Worm (Caenorhabditis elegans) whole organism, L1 larva: ENCODE measurements around the gene gpa-10.

Source experiments
- blmp-1 ChIP-seq: fragments of 150-350 bp; optimal IDR thresholded peaks from 2 replicates; lab custom pipeline; 2014; ENCODE audit warnings: missing biosample characterization, missing genetic modification characterization
- ces-1 ChIP-seq: fragments of 150-350 bp; optimal IDR thresholded peaks from 2 replicates; lab custom pipeline; 2014; ENCODE audit warnings: missing biosample characterization, missing genetic modification reagents, missing genetic modification characterization
- egl-13 ChIP-seq: sonication (generic microtip); optimal IDR thresholded peaks from 2 replicates; lab custom pipeline; 2016; ENCODE audit warnings: missing genotype, missing genetic modification reagents, missing genetic modification characterization, missing compliant biosample characterization
- elt-3 ChIP-seq, 6 experiments: fragments of 150-350 bp in 1 of 6; sonication (generic microtip); optimal IDR thresholded peaks; 2 replicates each; lab custom pipeline; 2017 to 2018; ENCODE audit warnings: missing biosample characterization in 6 of 6, missing genetic modification characterization in 6 of 6, inconsistent platforms in 1 of 6
- fos-1 ChIP-seq: fragments of 150-350 bp; optimal IDR thresholded peaks from 2 replicates; lab custom pipeline; 2014; ENCODE audit warnings: missing biosample characterization, missing genetic modification characterization
- jun-1 ChIP-seq: fragments of 150-350 bp; optimal IDR thresholded peaks from 2 replicates; lab custom pipeline; 2014; ENCODE audit warnings: missing biosample characterization, missing genetic modification reagents, missing genetic modification characterization
- lin-13 ChIP-seq: fragments of 150-350 bp; optimal IDR thresholded peaks from 2 replicates; lab custom pipeline; 2014; ENCODE audit warnings: missing biosample characterization, missing genetic modification reagents, missing genetic modification characterization
- lir-3 ChIP-seq: sonication (generic microtip); optimal IDR thresholded peaks from 2 replicates; lab custom pipeline; 2016; ENCODE audit warnings: mild to moderate bottlenecking, missing genetic modification characterization, moderate library complexity, missing compliant biosample characterization; ENCODE audit not compliant: poor library complexity
- nhr-28 ChIP-seq: fragments of 150-350 bp; optimal IDR thresholded peaks from 2 replicates; lab custom pipeline; 2014; ENCODE audit warnings: missing biosample characterization, missing genetic modification characterization
- unc-86 ChIP-seq: sonication (generic microtip); optimal IDR thresholded peaks from 2 replicates; lab custom pipeline; 2016; ENCODE audit warnings: missing genetic modification characterization, missing compliant biosample characterization

DNA sequence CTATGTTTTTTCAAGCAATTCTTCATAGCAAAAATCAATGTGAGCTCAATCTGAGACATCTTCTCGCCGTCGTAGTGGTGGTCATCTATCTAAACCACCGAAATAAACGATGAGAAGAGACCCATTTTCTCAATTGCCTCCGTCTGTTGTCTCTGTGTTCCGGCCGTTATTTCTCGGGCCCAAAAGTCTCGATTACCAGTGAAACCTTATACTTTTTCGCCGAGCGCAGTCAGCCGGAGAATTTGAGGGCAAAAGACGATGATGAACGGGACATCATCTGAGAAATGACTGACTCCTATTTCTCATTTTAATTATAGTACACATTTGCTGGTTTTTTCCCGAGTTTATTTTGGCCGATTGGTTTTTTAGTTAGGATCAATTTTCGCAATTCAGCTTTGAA is 21.2 kb upstream of the gpa-10 start:
- TF ChIP-seq lir-3 = no peak
- TF ChIP-seq unc-86 = no peak
- no peak for TF ChIP-seq elt-3 (tag; optimal IDR thresholded peaks at IDR 0.05; lab: Kevin White, UChicago)
- no peak for TF ChIP-seq egl-13
- no peak for TF ChIP-seq nhr-28
- no peak for TF ChIP-seq ces-1 (GFP tag; lab: Kevin White, UChicago)
- no peak for TF ChIP-seq blmp-1 (tag; lab: Kevin White, UChicago)
- no peak for TF ChIP-seq fos-1 (tag; lab: Kevin White, UChicago)
- TF ChIP-seq lin-13 (GFP tag; lab: Kevin White, UChicago) = no peak
- no peak for TF ChIP-seq jun-1
